Worm (Caenorhabditis elegans) whole organism, mixed stage, embryonic: ENCODE data around the gene hrg-5.

Experiments
- M03D4.4 ChIP-seq: sonication (generic microtip); optimal IDR thresholded peaks from 2 replicates; lab custom pipeline; 2017; ENCODE audit warnings: mild to moderate bottlenecking, missing genetic modification characterization, missing compliant biosample characterization
- ces-1 ChIP-seq: fragments of 150-350 bp; optimal IDR thresholded peaks from 2 replicates; lab custom pipeline; 2014; ENCODE audit warnings: missing biosample characterization, missing genetic modification reagents, missing genetic modification characterization
- elt-3 ChIP-seq: fragments of 150-350 bp; optimal IDR thresholded peaks from 2 replicates; lab custom pipeline; 2014; ENCODE audit warnings: missing biosample characterization, missing genetic modification characterization
- lsy-2 ChIP-seq: fragments of 150-350 bp; optimal IDR thresholded peaks from 2 replicates; lab custom pipeline; 2014; ENCODE audit warnings: missing biosample characterization, missing genetic modification characterization
- nhr-12 ChIP-seq: fragments of 150-350 bp; optimal IDR thresholded peaks from 2 replicates; lab custom pipeline; 2014; ENCODE audit warnings: missing biosample characterization, missing genetic modification characterization
- nhr-237 ChIP-seq: fragments of 150-350 bp; optimal IDR thresholded peaks from 2 replicates; lab custom pipeline; 2014; ENCODE audit warnings: missing biosample characterization, missing genetic modification characterization
- pha-4 ChIP-seq: fragments of 150-350 bp; optimal IDR thresholded peaks from 2 replicates; lab custom pipeline; 2018; ENCODE audit warnings: missing biosample characterization, missing genetic modification reagents, missing genetic modification characterization
- snpc-4 ChIP-seq: fragments of 150-350 bp; optimal IDR thresholded peaks from 2 replicates; lab custom pipeline; 2014; ENCODE audit warnings: missing biosample characterization, missing genetic modification characterization
- unc-39 ChIP-seq: fragments of 150-350 bp; optimal IDR thresholded peaks from 2 replicates; lab custom pipeline; 2014; ENCODE audit warnings: missing biosample characterization, missing genetic modification characterization
- unc-62 ChIP-seq: fragments of 150-350 bp; optimal IDR thresholded peaks from 2 replicates; lab custom pipeline; 2014; ENCODE audit warnings: missing biosample characterization, missing genetic modification reagents, missing genetic modification characterization
- zip-8 ChIP-seq: fragments of 150-350 bp; optimal IDR thresholded peaks from 2 replicates; lab custom pipeline; 2014; ENCODE audit warnings: missing biosample characterization, missing genetic modification characterization

DNA sequence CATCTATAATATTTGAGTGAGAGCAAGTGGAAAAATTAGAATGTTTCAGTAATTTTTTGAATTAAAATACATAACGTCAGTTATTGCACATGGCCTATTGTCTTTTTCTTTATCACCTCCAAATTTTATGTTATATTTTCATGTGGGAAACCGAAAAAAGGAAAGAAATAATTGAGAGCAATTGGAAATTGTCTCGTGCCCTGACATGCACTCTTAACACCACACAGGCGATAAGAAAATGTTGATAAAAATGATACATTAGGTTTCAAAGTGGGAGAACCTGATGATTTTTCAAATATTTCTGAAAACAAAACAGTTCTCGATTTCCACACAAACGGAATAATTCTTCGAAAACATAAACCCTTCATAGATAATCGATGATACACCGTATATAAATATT, 13.3 kb downstream of the hrg-5 start, which contains the start of gene F13H10.3:
- no peak for TF ChIP-seq ces-1
- no peak for TF ChIP-seq pha-4 (tag; lab: Kevin White, UChicago)
- no peak for TF ChIP-seq lsy-2 (tag; lab: Kevin White, UChicago)
- no peak for TF ChIP-seq zip-8 (tag; lab: Kevin White, UChicago)
- TF ChIP-seq elt-3 = no peak
- no peak for TF ChIP-seq unc-62 (GFP tag; lab: Kevin White, UChicago)
- no peak for TF ChIP-seq nhr-12 (tag; lab: Kevin White, UChicago)
- no peak for TF ChIP-seq nhr-237 (tag; lab: Kevin White, UChicago)
- no peak for TF ChIP-seq unc-39 (tag; lab: Kevin White, UChicago)
- TF ChIP-seq M03D4.4 (tag; lab: Kevin White, UChicago) = no peak
- TF ChIP-seq snpc-4 (tag; lab: Kevin White, UChicago) = no peak
